Fruit fly (Drosophila melanogaster): Measurements from ENCODE around the gene mfas.

DNA sequence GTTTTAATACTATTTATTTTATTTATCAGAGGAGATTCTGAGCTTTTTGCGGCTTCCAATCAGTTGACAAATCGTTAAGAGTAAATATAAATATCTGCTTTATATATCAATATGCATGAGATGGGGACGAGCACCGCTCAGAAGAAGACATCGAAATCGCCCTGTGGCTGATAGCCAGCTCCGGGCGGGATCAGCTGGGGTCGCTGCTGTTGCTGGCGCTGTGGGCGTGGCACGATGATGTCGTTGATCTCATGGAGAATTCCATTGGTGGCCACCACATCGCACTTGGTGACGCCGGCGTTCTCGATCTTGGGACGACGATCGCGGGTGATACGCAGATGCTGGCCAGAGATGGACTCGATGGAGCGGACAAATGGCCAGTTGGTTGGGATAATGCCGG, 8.3 kb downstream of the mfas start:
- no peak for TF ChIP-seq CG8478 (optimal IDR thresholded peaks at IDR 0.05)
- TF ChIP-seq psq (optimal IDR thresholded peaks at IDR 0.05), result no peak
